Worm (Caenorhabditis elegans) whole organism, midembryonic: ENCODE measurements around the gene F59B1.4.

Source experiments
- T22C8.4 ChIP-seq: fragments of 200-800 bp; sonication (Bioruptor generic); IDR thresholded peaks from 2 replicates; pipeline ENCODE4 v1.3.6; 2022; ENCODE audit warnings: missing genetic modification characterization, missing compliant biosample characterization
- cog-1 ChIP-seq: sonication (generic microtip); optimal IDR thresholded peaks from 2 replicates; lab custom pipeline; 2016; ENCODE audit warnings: missing genetic modification characterization, missing compliant biosample characterization
- flt-1 ChIP-seq: fragments of 200-800 bp; sonication (Bioruptor generic); IDR thresholded peaks from 2 replicates; pipeline ENCODE4 v1.3.6; 2022; ENCODE audit warnings: missing genetic modification characterization, missing compliant biosample characterization
- klf-2 ChIP-seq: fragments of 200-800 bp; sonication (Bioruptor generic); conservative IDR thresholded peaks from 2 replicates; pipeline ENCODE4 v1.3.6; 2022; ENCODE audit warnings: missing genetic modification reagents, missing genetic modification characterization, missing compliant biosample characterization
- ref-1 ChIP-seq: fragments of 200-800 bp; sonication (Bioruptor generic); conservative IDR thresholded peaks from 2 replicates; pipeline ENCODE4 v1.3.6; 2022; ENCODE audit warnings: missing genetic modification reagents, missing genetic modification characterization, missing compliant biosample characterization
- tab-1 ChIP-seq: fragments of 200-800 bp; sonication (Bioruptor generic); IDR thresholded peaks from 2 replicates; pipeline ENCODE4 v1.3.6; 2022; ENCODE audit warnings: missing genetic modification characterization, missing compliant biosample characterization
- ztf-23 ChIP-seq: fragments of 200-800 bp; sonication (Bioruptor generic); IDR thresholded peaks from 2 replicates; pipeline ENCODE4 v1.3.6; 2022; ENCODE audit warnings: missing genetic modification reagents, missing genetic modification characterization, missing compliant biosample characterization
- ztf-29 ChIP-seq: fragments of 200-800 bp; sonication (Bioruptor generic); IDR thresholded peaks from 2 replicates; pipeline ENCODE4 v1.3.6; 2022; ENCODE audit warnings: missing genetic modification reagents, missing genetic modification characterization, missing compliant biosample characterization

DNA sequence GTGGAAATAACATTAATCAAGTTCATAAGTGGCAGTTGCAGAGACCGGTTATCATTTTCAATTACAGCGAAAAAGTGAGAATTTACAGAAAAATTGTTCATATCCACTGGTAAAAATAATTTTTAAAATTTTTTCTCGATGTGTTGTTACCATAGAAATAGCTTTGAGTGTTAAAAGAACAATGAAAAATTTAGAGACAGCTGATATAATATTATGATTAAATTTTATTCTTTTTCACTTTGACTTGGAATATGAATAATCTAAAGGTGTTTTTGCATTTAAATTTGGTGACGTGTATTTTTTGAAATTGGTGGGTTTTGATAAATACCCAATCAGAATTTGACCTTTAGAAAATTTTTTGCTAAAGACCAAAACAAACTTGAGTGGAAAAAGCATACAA lies 4.7 kb upstream of the F59B1.4 start, which contains the start of gene F59B1.6:
- no peak for TF ChIP-seq klf-2 (GFP tag; lab: Robert Waterston, UW)
- no peak for TF ChIP-seq ztf-29
- no peak for TF ChIP-seq ztf-23 (GFP tag; lab: Robert Waterston, UW)
- TF ChIP-seq flt-1 (GFP tag; lab: Robert Waterston, UW): no peak
- TF ChIP-seq cog-1 (tag; lab: Kevin White, UChicago): no peak
- TF ChIP-seq ref-1 (GFP tag; lab: Robert Waterston, UW): no peak
- TF ChIP-seq T22C8.4: no peak
- TF ChIP-seq tab-1 (GFP tag; lab: Robert Waterston, UW): no peak
